Worm (Caenorhabditis elegans) whole organism, young adult: Measurements from ENCODE around the gene F44A2.5.

Experiments used
- F39B2.1 ChIP-seq: fragments of 200-800 bp; sonication (Bioruptor generic); IDR thresholded peaks from 2 replicates; pipeline ENCODE4 v1.3.6; 2022; ENCODE audit warnings: missing genetic modification reagents, missing genetic modification characterization, missing compliant biosample characterization
- pha-4 ChIP-seq: fragments of 150-350 bp; sonication (generic microtip); optimal IDR thresholded peaks from 2 replicates; lab custom pipeline; 2014; ENCODE audit warnings: missing biosample characterization, missing genetic modification reagents, missing genetic modification characterization
- snpc-4 ChIP-seq, 5 experiments: fragments of 150-350 bp in 1 of 5; sonication (generic microtip) in 4 of 5; optimal IDR thresholded peaks; 2 replicates each; lab custom pipeline; 2014 to 2018; ENCODE audit warnings: missing genetic modification characterization in 5 of 5, missing biosample characterization in 3 of 5, antibody characterized with exemption in 2 of 5, mild to moderate bottlenecking in 2 of 5, missing compliant biosample characterization in 2 of 5, missing genotype in 2 of 5, moderate library complexity in 2 of 5, missing genetic modification reagents in 1 of 5

- no peak for TF ChIP-seq pha-4 (tag; lab: Kevin White, UChicago)
- TF ChIP-seq snpc-4 (GFP tag; optimal IDR thresholded peaks at IDR 0.05; lab: Kevin White, UChicago) = peak; percentile 70
- TF ChIP-seq snpc-4 (tag; optimal IDR thresholded peaks at IDR 0.05; lab: Kevin White, UChicago) = peak in 1 of 4 experiments; percentile 62
- TF ChIP-seq F39B2.1 = peak; percentile 90; the same call in 1 of the 2 replicates
Observed at ce11 chrV:9318046-9318445, 20.6 kb downstream of the F44A2.5 start, which contains the start of gene kvs-3.
